Fruit fly (Drosophila melanogaster): Measurements from ENCODE around the gene zld.
A peak's percentile ranks its signal among the peaks of the same experiment; 100 is the strongest.

Gene zld

dm6 chrX:19775055-19775645, 8.2 kb downstream of the zld start (continued):
- TF ChIP-seq CG6808 (GFP tag; optimal IDR thresholded peaks at IDR 0.05): no peak

dm6 chrX:19773734-19774702, 9.3 kb downstream of the zld start:
- TF ChIP-seq CG6808 (GFP tag; optimal IDR thresholded peaks at IDR 0.05) (no peak), CG6163 (GFP tag; IDR thresholded peaks at IDR 0.05) (no peak), Eip78C (GFP tag) (peak; percentile 11), ss (GFP tag; optimal IDR thresholded peaks at IDR 0.05) (peak in 1 of 2 experiments; percentile 1), Eip75B (GFP tag; optimal IDR thresholded peaks at IDR 0.05) (no peak), CG1621 (tag; optimal IDR thresholded peaks at IDR 0.05) (peak; percentile 4), OdsH (GFP tag; optimal IDR thresholded peaks at IDR 0.05) (no peak), dac (GFP tag; optimal IDR thresholded peaks at IDR 0.05) (no peak), Hr4 (GFP tag; optimal IDR thresholded peaks at IDR 0.05) (no peak)

dm6 chrX:19772002-19772622, 11.2 kb downstream of the zld start:
- TF ChIP-seq CG6808 (GFP tag; optimal IDR thresholded peaks at IDR 0.05) (no peak), Sox14 (GFP tag; optimal IDR thresholded peaks at IDR 0.05) (no peak), Sox15 (GFP tag; optimal IDR thresholded peaks at IDR 0.05) (no peak), net (GFP tag; optimal IDR thresholded peaks at IDR 0.05) (no peak), Eip93F (GFP tag; optimal IDR thresholded peaks at IDR 0.05) (no peak), topi (GFP tag; optimal IDR thresholded peaks at IDR 0.05) (no peak), CG8632 (GFP tag; optimal IDR thresholded peaks at IDR 0.05) (no peak), CG3032 (tag; optimal IDR thresholded peaks at IDR 0.05) (no peak), CG11294 (GFP tag; IDR thresholded peaks at IDR 0.05) (no peak), CG11902 (GFP tag; optimal IDR thresholded peaks at IDR 0.05) (no peak), Eip78C (GFP tag) (no peak), cyc (GFP tag; optimal IDR thresholded peaks at IDR 0.05) (no peak), CG8319 (GFP tag; optimal IDR thresholded peaks at IDR 0.05) (no peak), Ets96B (tag; optimal IDR thresholded peaks at IDR 0.05) (no peak)

dm6 chrX:19769821-19770519, 13.4 kb downstream of the zld start:
- TF ChIP-seq Smox (GFP tag; optimal IDR thresholded peaks at IDR 0.05): peak; percentile 55
- peak; percentile 28 for TF ChIP-seq CG8632 (GFP tag; optimal IDR thresholded peaks at IDR 0.05)
- TF ChIP-seq lz (GFP tag; optimal IDR thresholded peaks at IDR 0.05): peak; percentile 46
- no peak for TF ChIP-seq Hr38 (GFP tag; optimal IDR thresholded peaks at IDR 0.05)
- TF ChIP-seq esn (GFP tag; optimal IDR thresholded peaks at IDR 0.05): peak; percentile 66
- peak; percentile 71 for TF ChIP-seq topi (GFP tag; optimal IDR thresholded peaks at IDR 0.05)
- TF ChIP-seq Blimp-1 (GFP tag; optimal IDR thresholded peaks at IDR 0.05): no peak
- TF ChIP-seq CG16779 (tag; optimal IDR thresholded peaks at IDR 0.05): no peak
- TF ChIP-seq eg (GFP tag; IDR thresholded peaks at IDR 0.05): peak; percentile 38; the same call in 1 of the 3 replicates
- TF ChIP-seq Met (GFP tag; optimal IDR thresholded peaks at IDR 0.05): peak; percentile 74
- TF ChIP-seq CG6792 (GFP tag; optimal IDR thresholded peaks at IDR 0.05): peak; percentile 33
- TF ChIP-seq CG3032 (tag; optimal IDR thresholded peaks at IDR 0.05): peak; percentile 45
- TF ChIP-seq CG9139 (GFP tag; optimal IDR thresholded peaks at IDR 0.05): peak; percentile 33
- peak in 1 of 2 experiments; percentile 17 for TF ChIP-seq salr (GFP tag; optimal IDR thresholded peaks at IDR 0.05)
- TF ChIP-seq Sox102F (GFP tag; optimal IDR thresholded peaks at IDR 0.05): peak; percentile 50
- no peak for TF ChIP-seq CG4318 (GFP tag; optimal IDR thresholded peaks at IDR 0.05)
- peak; percentile 57 for TF ChIP-seq Sox14 (GFP tag; optimal IDR thresholded peaks at IDR 0.05)
- peak; percentile 28 for TF ChIP-seq fd59A (GFP tag; optimal IDR thresholded peaks at IDR 0.05)
- TF ChIP-seq svp (GFP tag): peak; percentile 73
- peak; percentile 49 for TF ChIP-seq OdsH (GFP tag; optimal IDR thresholded peaks at IDR 0.05)
- peak; percentile 11 for TF ChIP-seq Hr4 (GFP tag; optimal IDR thresholded peaks at IDR 0.05)
- peak; percentile 82 for TF ChIP-seq Eip78C (GFP tag)
- TF ChIP-seq CG6163 (GFP tag; IDR thresholded peaks at IDR 0.05): no peak; the same call in 1 of the 3 replicates
- TF ChIP-seq CG8319 (GFP tag; optimal IDR thresholded peaks at IDR 0.05): peak; percentile 4
- TF ChIP-seq Ets96B (tag; optimal IDR thresholded peaks at IDR 0.05): peak; percentile 30
- peak; percentile 39 for TF ChIP-seq CG32006 (GFP tag; optimal IDR thresholded peaks at IDR 0.05)
- peak; percentile 23 to 40 for TF ChIP-seq ss (GFP tag; optimal IDR thresholded peaks at IDR 0.05)
- TF ChIP-seq dac (GFP tag; optimal IDR thresholded peaks at IDR 0.05): no peak
- TF ChIP-seq Eip93F (GFP tag; optimal IDR thresholded peaks at IDR 0.05): no peak
- TF ChIP-seq dsx (GFP tag; optimal IDR thresholded peaks at IDR 0.05; ENCODE audit: poor library complexity, severe bottlenecking): peak; percentile 37
